Fruit fly (Drosophila melanogaster) whole organism, wandering third instar larva: ENCODE data around the gene Cad88C.
A peak's percentile ranks its signal among the peaks of the same experiment; 100 is the strongest.

Experiments used
- CG32264 ChIP-seq: fragments of 200-800 bp; sonication (Bioruptor generic); optimal IDR thresholded peaks from 2 replicates; lab custom pipeline; 2016; ENCODE audit warnings: missing biosample characterization, missing genetic modification characterization
- CG9705 ChIP-seq: fragments of 200-800 bp; sonication (Bioruptor generic); optimal IDR thresholded peaks from 2 replicates; lab custom pipeline; 2018; ENCODE audit warnings: missing biosample characterization, mild to moderate bottlenecking, missing genetic modification characterization
- Dfd ChIP-seq: fragments of >200 bp; optimal IDR thresholded peaks from 2 replicates; lab custom pipeline; 2017; ENCODE audit warnings: missing biosample characterization, missing genetic modification characterization
- Dif ChIP-seq: fragments of 200-275, 200-300 bp; sonication (Bioruptor generic); optimal IDR thresholded peaks from 2 replicates; lab custom pipeline; 2018; ENCODE audit warnings: missing biosample characterization, missing genetic modification characterization; ENCODE audit not compliant: partially characterized antibody
- GATAd ChIP-seq: sonication (Bioruptor generic); optimal IDR thresholded peaks from 2 replicates; lab custom pipeline; 2016; ENCODE audit warnings: missing biosample characterization, missing genetic modification characterization
- HLH106 ChIP-seq: fragments of 200-800 bp; optimal IDR thresholded peaks from 3 replicates; lab custom pipeline; 2019; ENCODE audit warnings: missing biosample characterization, mild to moderate bottlenecking, missing genetic modification characterization, moderate library complexity
- Hnf4 ChIP-seq: fragments of 200-800 bp; sonication (Bioruptor generic); optimal IDR thresholded peaks from 2 replicates; lab custom pipeline; 2016; ENCODE audit warnings: missing biosample characterization, mild to moderate bottlenecking, missing genetic modification characterization
- Hr83 ChIP-seq: fragments of 200-300 bp; sonication (Bioruptor generic); optimal IDR thresholded peaks from 2 replicates; lab custom pipeline; 2016; ENCODE audit warnings: missing biosample characterization, mild to moderate bottlenecking, missing genetic modification characterization, moderate library complexity; ENCODE audit not compliant: poor library complexity, severe bottlenecking
- Jra ChIP-seq: sonication (Bioruptor generic); optimal IDR thresholded peaks from 2 replicates; lab custom pipeline; 2016; ENCODE audit warnings: missing biosample characterization, missing genetic modification characterization
- Mio ChIP-seq: sonication (Bioruptor generic); optimal IDR thresholded peaks from 2 replicates; lab custom pipeline; 2016; ENCODE audit warnings: missing biosample characterization, missing genetic modification characterization
- Myc ChIP-seq: fragments of >200 bp; optimal IDR thresholded peaks from 2 replicates; lab custom pipeline; 2017
- N ChIP-seq: fragments of >200 bp; optimal IDR thresholded peaks from 2 replicates; lab custom pipeline; 2018; ENCODE audit warnings: missing biosample characterization, missing external identifiers, missing genetic modification characterization
- OdsH ChIP-seq: fragments of 200-800 bp; sonication (Bioruptor generic); optimal IDR thresholded peaks from 2 replicates; lab custom pipeline; 2016; ENCODE audit warnings: missing biosample characterization, mild to moderate bottlenecking, missing genetic modification characterization
- Rel ChIP-seq, 2 experiments: fragments of 200-800 bp; sonication (Bioruptor generic) in 1 of 2; optimal IDR thresholded peaks; 2 replicates in 1 of 2; 3 replicates in 1 of 2; lab custom pipeline; 2016 to 2019; ENCODE audit warnings: mild to moderate bottlenecking in 2 of 2, missing biosample characterization in 2 of 2, missing genetic modification characterization in 2 of 2, moderate library complexity in 1 of 2
- Sp1 ChIP-seq: fragments of 200-800 bp; sonication (Bioruptor generic); optimal IDR thresholded peaks from 3 replicates; lab custom pipeline; 2019; ENCODE audit warnings: missing biosample characterization, mild to moderate bottlenecking, missing genetic modification characterization, moderate library complexity
- Vsx2 ChIP-seq: fragments of 200-300, 225-300 bp; sonication (Bioruptor generic); optimal IDR thresholded peaks from 2 replicates; lab custom pipeline; 2018; ENCODE audit warnings: missing biosample characterization, missing genetic modification characterization; ENCODE audit not compliant: partially characterized antibody
- br ChIP-seq: fragments of 200-800 bp; sonication (Bioruptor generic); optimal IDR thresholded peaks from 2 replicates; lab custom pipeline; 2016; ENCODE audit warnings: missing biosample characterization, missing genetic modification characterization
- dl ChIP-seq, 2 experiments: fragments of 175-275, 200-275 bp in 1 of 2; fragments of 200-275 bp in 1 of 2; sonication (Bioruptor generic); optimal IDR thresholded peaks; lab custom pipeline; 2018; ENCODE audit warnings: mild to moderate bottlenecking in 2 of 2, missing biosample characterization in 2 of 2, missing genetic modification characterization in 2 of 2, moderate library complexity in 2 of 2; ENCODE audit not compliant: partially characterized antibody in 2 of 2, insufficient read depth in 1 of 2
- dsf ChIP-seq: sonication (Bioruptor generic); optimal IDR thresholded peaks from 2 replicates; lab custom pipeline; 2016; ENCODE audit warnings: missing biosample characterization, missing genetic modification characterization, borderline replicate concordance
- ey ChIP-seq: fragments of 200-800 bp; sonication (Bioruptor generic); optimal IDR thresholded peaks from 2 replicates; lab custom pipeline; 2016; ENCODE audit warnings: missing biosample characterization, missing genetic modification characterization
- foxo ChIP-seq, 2 experiments: fragments of 200-800 bp; sonication (Bioruptor generic); optimal IDR thresholded peaks; 2 replicates in 1 of 2; 3 replicates in 1 of 2; lab custom pipeline; 2016 to 2017; ENCODE audit warnings: missing biosample characterization in 2 of 2, missing genetic modification characterization in 2 of 2
- h ChIP-seq: fragments of 200-800 bp; sonication (Bioruptor generic); optimal IDR thresholded peaks from 3 replicates; lab custom pipeline; 2016; ENCODE audit warnings: missing biosample characterization, mild to moderate bottlenecking, missing genetic modification characterization
- jim ChIP-seq: fragments of 175-275, 200-325 bp; sonication (Bioruptor generic); optimal IDR thresholded peaks from 2 replicates; lab custom pipeline; 2016; ENCODE audit warnings: missing biosample characterization, mild to moderate bottlenecking, missing genetic modification characterization
- lola ChIP-seq: fragments of >200 bp; optimal IDR thresholded peaks from 2 replicates; lab custom pipeline; 2017; ENCODE audit warnings: missing biosample characterization, missing genetic modification characterization
- pan ChIP-seq: fragments of >200 bp; optimal IDR thresholded peaks from 2 replicates; lab custom pipeline; 2017
- psq ChIP-seq: fragments of 200-800 bp; sonication (Bioruptor generic); optimal IDR thresholded peaks from 3 replicates; lab custom pipeline; 2017; ENCODE audit warnings: missing biosample characterization, mild to moderate bottlenecking, missing genetic modification characterization, moderate library complexity
- rgr ChIP-seq: fragments of 200-800 bp; sonication (Bioruptor generic); optimal IDR thresholded peaks from 3 replicates; lab custom pipeline; 2016; ENCODE audit warnings: missing biosample characterization, mild to moderate bottlenecking, missing genetic modification characterization
- sv ChIP-seq: fragments of 200-800 bp; sonication (Bioruptor generic); optimal IDR thresholded peaks from 3 replicates; lab custom pipeline; 2016; ENCODE audit warnings: missing biosample characterization, missing genetic modification characterization
- tai ChIP-seq: sonication (Bioruptor generic); optimal IDR thresholded peaks from 2 replicates; lab custom pipeline; 2016; ENCODE audit warnings: missing biosample characterization, missing genetic modification characterization
- usp ChIP-seq: fragments of >200 bp; optimal IDR thresholded peaks from 2 replicates; lab custom pipeline; 2017; ENCODE audit warnings: missing biosample characterization, missing genetic modification characterization
- woc ChIP-seq: sonication (Bioruptor generic); optimal IDR thresholded peaks from 2 replicates; lab custom pipeline; 2016; ENCODE audit warnings: missing biosample characterization, mild to moderate bottlenecking, missing genetic modification characterization

Gene Cad88C

DNA sequence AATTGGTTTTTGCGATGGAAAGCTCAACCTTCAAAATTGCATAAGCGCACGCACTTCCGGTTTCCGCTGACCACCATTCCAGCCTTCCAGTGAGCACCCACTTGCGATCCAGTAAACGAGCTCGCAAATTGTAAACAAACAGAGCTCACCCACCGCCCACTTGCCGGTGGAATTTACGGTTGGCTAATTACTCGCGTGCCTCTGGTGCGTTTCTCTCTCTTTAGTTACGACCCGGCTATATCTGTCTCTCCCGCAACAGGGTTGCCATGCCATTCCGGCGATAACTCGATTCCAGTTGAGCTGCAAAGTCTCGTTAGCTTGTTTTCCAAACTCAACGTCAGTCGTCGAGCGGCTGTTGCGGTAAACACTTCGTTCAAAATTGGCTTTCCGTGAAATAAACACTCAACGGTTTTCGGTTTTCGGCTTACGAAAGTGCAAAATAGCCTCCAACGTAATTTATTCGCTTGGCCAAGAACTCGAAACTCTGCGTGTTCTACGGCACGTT lies at the start of gene Cad88C:
Gene Cad88C (plus strand): TSS at position 360 of the 505 bp plus-strand sequence.
- TF ChIP-seq GATAd (GFP tag; lab: Kevin White, UChicago) (no peak), pan (lab: Kevin White, UChicago) (no peak), Vsx2 (GFP tag; lab: Kevin White, UChicago) (peak; percentile 41)

DNA sequence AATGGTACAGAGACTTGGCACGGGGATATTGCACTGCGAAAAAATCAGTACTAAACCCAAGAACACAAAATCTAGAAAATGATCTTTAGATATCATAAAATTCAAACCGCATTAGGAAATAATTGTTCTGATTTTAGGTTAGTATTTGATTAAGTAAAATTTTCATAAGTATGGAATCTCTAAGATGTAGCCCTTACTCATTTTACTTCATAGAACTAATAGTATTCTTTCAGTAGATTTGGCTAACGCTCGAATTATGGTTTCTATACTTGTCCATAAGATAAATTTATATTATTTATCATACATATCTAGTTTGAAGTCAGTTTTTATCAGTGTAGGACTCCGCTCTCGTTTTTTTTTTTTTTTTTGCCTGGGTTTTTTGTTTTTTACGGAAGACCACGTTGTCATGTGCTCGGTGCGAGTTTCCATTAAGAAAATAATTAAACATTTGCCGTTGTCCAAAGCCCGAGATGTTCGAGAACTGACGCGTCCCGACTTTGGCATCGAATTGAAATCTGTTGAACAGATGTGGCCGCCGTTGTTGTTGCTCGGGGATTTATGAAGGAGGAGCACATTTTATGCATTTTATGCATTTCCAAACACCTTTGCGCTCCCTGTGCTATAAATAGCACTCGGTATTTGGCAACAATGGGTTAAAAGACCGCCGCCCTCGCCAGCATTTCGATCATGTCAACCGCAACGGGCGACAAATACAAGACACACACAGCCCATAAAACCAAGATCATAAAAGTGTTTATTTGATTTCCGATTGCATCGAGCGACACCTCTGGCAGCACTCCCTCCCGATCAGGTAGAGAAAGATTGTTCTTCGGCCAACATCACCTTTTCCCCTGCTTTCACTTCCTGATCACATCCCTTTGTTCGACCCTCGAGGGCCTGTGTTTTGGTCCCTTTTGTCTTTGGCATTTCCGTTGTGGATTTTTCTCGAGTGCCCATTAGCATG lies 43.5 kb upstream of the Cad88C start:
- no peak for TF ChIP-seq HLH106 (tag; lab: Kevin White, UChicago)
- no peak for TF ChIP-seq lola (GFP tag; lab: Kevin White, UChicago)
- no peak for TF ChIP-seq usp (GFP tag; lab: Kevin White, UChicago)
- TF ChIP-seq sv: no peak
- TF ChIP-seq Hr83 (GFP tag; lab: Kevin White, UChicago): no peak
- TF ChIP-seq jim: no peak
- TF ChIP-seq Dif (GFP tag; lab: Kevin White, UChicago): no peak
- TF ChIP-seq Rel (GFP tag; optimal IDR thresholded peaks at IDR 0.05; lab: Kevin White, UChicago): no peak
- no peak for TF ChIP-seq Rel (tag; optimal IDR thresholded peaks at IDR 0.05; lab: Kevin White, UChicago)
- TF ChIP-seq Jra: no peak

DNA sequence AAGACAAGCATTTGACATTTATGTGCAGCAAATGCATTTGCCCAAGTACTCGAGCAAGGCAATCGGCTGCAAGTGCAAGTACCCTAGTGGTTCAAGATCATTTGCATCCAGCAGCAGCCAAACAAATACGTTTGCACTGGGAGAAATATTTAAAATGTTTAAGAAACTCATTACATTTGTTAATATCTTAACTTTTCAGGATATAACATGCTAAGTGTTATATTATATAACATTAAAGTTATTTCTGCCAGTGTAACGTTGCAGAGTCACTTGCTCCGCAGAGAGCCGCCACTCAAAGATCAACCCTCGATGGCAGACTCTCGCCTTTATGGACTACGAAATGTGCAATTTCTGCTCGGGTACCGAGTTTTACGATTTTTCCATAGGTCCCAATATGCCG lies 40.8 kb upstream of the Cad88C start:
- TF ChIP-seq pan (lab: Kevin White, UChicago): no peak
- no peak for TF ChIP-seq CG32264 (GFP tag; lab: Kevin White, UChicago)
- TF ChIP-seq psq (GFP tag; lab: Kevin White, UChicago): no peak
- TF ChIP-seq jim: no peak
- no peak for TF ChIP-seq lola (GFP tag; lab: Kevin White, UChicago)
- no peak for TF ChIP-seq GATAd (GFP tag; lab: Kevin White, UChicago)

DNA sequence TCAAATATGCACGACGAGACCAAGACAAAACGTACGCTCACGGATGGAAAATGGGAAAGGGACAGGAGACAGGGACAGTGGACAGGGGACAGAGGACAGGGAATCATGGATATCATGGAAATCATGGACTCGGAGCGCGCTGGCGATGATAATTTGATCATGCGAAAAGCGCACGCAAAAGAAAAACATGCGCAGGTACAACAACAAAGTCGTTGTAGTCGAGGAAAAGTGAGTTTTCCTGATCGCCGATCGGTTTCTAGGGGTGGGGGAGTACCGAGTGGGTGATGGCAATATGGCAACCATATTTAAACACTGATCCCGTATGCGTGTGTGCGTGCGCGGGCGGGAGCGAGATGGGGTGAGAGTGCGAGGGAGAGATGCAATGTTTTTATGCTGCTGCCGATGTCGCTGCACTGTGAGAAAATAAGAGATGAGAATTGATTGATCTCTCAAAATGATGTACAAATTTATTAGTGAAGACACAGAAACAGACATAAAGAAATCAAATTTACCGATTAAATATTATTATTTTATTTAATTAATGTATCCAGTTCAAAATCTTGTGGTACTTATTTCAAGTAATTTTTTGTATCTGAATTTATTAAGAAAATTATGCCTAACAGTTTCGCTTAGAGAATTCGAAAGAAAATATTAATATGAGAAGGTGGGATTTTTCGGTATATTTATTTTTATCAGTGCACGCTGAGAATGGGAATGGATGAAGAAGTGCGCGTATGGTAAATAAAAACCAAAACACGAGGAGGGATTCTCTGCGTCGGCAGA lies 39.3 kb upstream of the Cad88C start:
- TF ChIP-seq Hnf4 (GFP tag; lab: Kevin White, UChicago) (no peak), foxo (GFP tag; optimal IDR thresholded peaks at IDR 0.05; lab: Kevin White, UChicago) (peak in 1 of 2 experiments; percentile 32), dsf (GFP tag; lab: Kevin White, UChicago) (no peak), dl (GFP tag; optimal IDR thresholded peaks at IDR 0.05; lab: Kevin White, UChicago; ENCODE audit: insufficient read depth in 1 of 2, partially characterized antibody in 2 of 2) (no peak), Myc (lab: Kevin White, UChicago) (no peak), N (no peak), CG9705 (GFP tag; lab: Kevin White, UChicago) (no peak), h (GFP tag; lab: Kevin White, UChicago) (peak; percentile 17), usp (GFP tag; lab: Kevin White, UChicago) (no peak), tai (GFP tag; lab: Kevin White, UChicago) (no peak), rgr (GFP tag; lab: Kevin White, UChicago) (peak; percentile 15), Jra (no peak), Rel (GFP tag; optimal IDR thresholded peaks at IDR 0.05; lab: Kevin White, UChicago) (no peak), Rel (tag; optimal IDR thresholded peaks at IDR 0.05; lab: Kevin White, UChicago) (no peak), Dfd (GFP tag; lab: Kevin White, UChicago) (no peak), Mio (no peak), OdsH (peak; percentile 20), HLH106 (tag; lab: Kevin White, UChicago) (peak; percentile 14), pan (lab: Kevin White, UChicago) (peak; percentile 76), Vsx2 (GFP tag; lab: Kevin White, UChicago) (no peak), sv (peak; percentile 41), Hr83 (GFP tag; lab: Kevin White, UChicago) (no peak), Sp1 (GFP tag; lab: Kevin White, UChicago) (no peak), ey (GFP tag; lab: Kevin White, UChicago) (no peak), psq (GFP tag; lab: Kevin White, UChicago) (peak; percentile 18), br (GFP tag; lab: Kevin White, UChicago) (no peak), CG32264 (GFP tag; lab: Kevin White, UChicago) (no peak), woc (GFP tag; lab: Kevin White, UChicago) (no peak), lola (GFP tag; lab: Kevin White, UChicago) (no peak)
